Worm (Caenorhabditis elegans): ENCODE measurements around the gene C17B7.10.

C17B7.10 gene

ce11 chrV:3347486-3347885, 5.7 kb upstream of the C17B7.10 start:
- no peak for TF ChIP-seq tbx-11 (GFP tag; IDR thresholded peaks at IDR 0.05)
- TF ChIP-seq ama-1 (optimal IDR thresholded peaks at IDR 0.05): no peak
- TF ChIP-seq flt-1 (GFP tag; IDR thresholded peaks at IDR 0.05): no peak
- no peak for TF ChIP-seq hmbx-1 (tag; optimal IDR thresholded peaks at IDR 0.05)
- no peak for TF ChIP-seq tbx-37 (GFP tag; conservative IDR thresholded peaks at IDR 0.05)
- TF ChIP-seq hmg-4 (GFP tag; optimal IDR thresholded peaks at IDR 0.05): no peak
- TF ChIP-seq ceh-36 (tag; optimal IDR thresholded peaks at IDR 0.05): no peak
- no peak for TF ChIP-seq pes-1 (GFP tag; IDR thresholded peaks at IDR 0.05)
- no peak for TF ChIP-seq F13C5.2 (tag; optimal IDR thresholded peaks at IDR 0.05)
- no peak for TF ChIP-seq sea-1 (GFP tag; conservative IDR thresholded peaks at IDR 0.05)
- TF ChIP-seq ets-7 (tag; optimal IDR thresholded peaks at IDR 0.05): no peak
- no peak for TF ChIP-seq ceh-13 (GFP tag; optimal IDR thresholded peaks at IDR 0.05)
- TF ChIP-seq tra-4 (tag; optimal IDR thresholded peaks at IDR 0.05): no peak
- no peak for TF ChIP-seq aly-1 (tag; optimal IDR thresholded peaks at IDR 0.05)
- no peak for TF ChIP-seq hnd-1 (tag; optimal IDR thresholded peaks at IDR 0.05)
- TF ChIP-seq scrt-1 (GFP tag; IDR thresholded peaks at IDR 0.05): no peak
- TF ChIP-seq B0310.2 (tag; optimal IDR thresholded peaks at IDR 0.05): no peak

- no peak for TF ChIP-seq sea-1 (GFP tag; conservative IDR thresholded peaks at IDR 0.05)
- no peak for TF ChIP-seq tbx-11 (GFP tag; IDR thresholded peaks at IDR 0.05)
- TF ChIP-seq hmbx-1 (tag; optimal IDR thresholded peaks at IDR 0.05): no peak
- TF ChIP-seq F13C5.2 (tag; optimal IDR thresholded peaks at IDR 0.05): no peak
- no peak for TF ChIP-seq tbx-37 (GFP tag; conservative IDR thresholded peaks at IDR 0.05)
- TF ChIP-seq ama-1 (optimal IDR thresholded peaks at IDR 0.05): no peak
Measured at ce11 chrV:3346434-3347019, 4.7 kb upstream of the C17B7.10 start, which contains the start of gene fbxa-65. Gene fbxa-65 (minus strand): TSS chrV:3346484.

- TF ChIP-seq hmg-4 (GFP tag; optimal IDR thresholded peaks at IDR 0.05): no peak
- TF ChIP-seq tra-4 (tag; optimal IDR thresholded peaks at IDR 0.05): no peak
- TF ChIP-seq hnd-1 (tag; optimal IDR thresholded peaks at IDR 0.05): no peak
- TF ChIP-seq hmbx-1 (tag; optimal IDR thresholded peaks at IDR 0.05): no peak
- no peak for TF ChIP-seq ets-7 (tag; optimal IDR thresholded peaks at IDR 0.05)
- TF ChIP-seq pes-1 (GFP tag; IDR thresholded peaks at IDR 0.05): no peak
- TF ChIP-seq ceh-13 (GFP tag; optimal IDR thresholded peaks at IDR 0.05): no peak
- TF ChIP-seq scrt-1 (GFP tag; IDR thresholded peaks at IDR 0.05): no peak
- no peak for TF ChIP-seq flt-1 (GFP tag; IDR thresholded peaks at IDR 0.05)
- TF ChIP-seq F13C5.2 (tag; optimal IDR thresholded peaks at IDR 0.05): no peak
- TF ChIP-seq ceh-36 (tag; optimal IDR thresholded peaks at IDR 0.05): no peak
- no peak for TF ChIP-seq B0310.2 (tag; optimal IDR thresholded peaks at IDR 0.05)
- no peak for TF ChIP-seq tbx-37 (GFP tag; conservative IDR thresholded peaks at IDR 0.05)
- no peak for TF ChIP-seq ama-1 (optimal IDR thresholded peaks at IDR 0.05)
Measured at ce11 chrV:3344001-3344400, 2.2 kb upstream of the C17B7.10 start.

ce11 chrV:3342504-3342903, 698 bp upstream of the C17B7.10 start, which contains the start of gene C17B7.3:
Gene C17B7.3 (plus strand): TSS chrV:3342804.
- TF ChIP-seq ceh-13 (GFP tag; optimal IDR thresholded peaks at IDR 0.05): no peak
- no peak for TF ChIP-seq sea-1 (GFP tag; conservative IDR thresholded peaks at IDR 0.05)

ce11 chrV:3339009-3339408, 2.8 kb downstream of the C17B7.10 start, which contains the start of gene C17B7.4:
Gene C17B7.4 (plus strand): TSS chrV:3339309.
- TF ChIP-seq ama-1 (optimal IDR thresholded peaks at IDR 0.05): no peak
- TF ChIP-seq tbx-11 (GFP tag; IDR thresholded peaks at IDR 0.05): no peak
- TF ChIP-seq flt-1 (GFP tag; IDR thresholded peaks at IDR 0.05): no peak
- TF ChIP-seq pes-1 (GFP tag; IDR thresholded peaks at IDR 0.05): no peak
- TF ChIP-seq ceh-36 (tag; optimal IDR thresholded peaks at IDR 0.05): no peak
- no peak for TF ChIP-seq B0310.2 (tag; optimal IDR thresholded peaks at IDR 0.05)
- TF ChIP-seq tra-4 (tag; optimal IDR thresholded peaks at IDR 0.05): no peak
- TF ChIP-seq ets-7 (tag; optimal IDR thresholded peaks at IDR 0.05): no peak

ce11 chrV:3333334-3333733, 8.5 kb downstream of the C17B7.10 start, which contains the start of gene C17B7.5:
Gene C17B7.5 (plus strand): TSS chrV:3333634.
- TF ChIP-seq ama-1 (optimal IDR thresholded peaks at IDR 0.05) (no peak), flt-1 (GFP tag; IDR thresholded peaks at IDR 0.05) (no peak), hnd-1 (tag; optimal IDR thresholded peaks at IDR 0.05) (no peak), tbx-37 (GFP tag; conservative IDR thresholded peaks at IDR 0.05) (no peak), ceh-36 (tag; optimal IDR thresholded peaks at IDR 0.05) (no peak)

ce11 chrV:3332023-3332422, 9.8 kb downstream of the C17B7.10 start, which contains the start of gene C17B7.9:
Gene C17B7.9 (minus strand): TSS chrV:3332123.
- no peak for TF ChIP-seq tra-4 (tag; optimal IDR thresholded peaks at IDR 0.05)
- no peak for TF ChIP-seq pes-1 (GFP tag; IDR thresholded peaks at IDR 0.05)
- TF ChIP-seq hmg-4 (GFP tag; optimal IDR thresholded peaks at IDR 0.05): no peak

ce11 chrV:3324178-3324577, 17.6 kb downstream of the C17B7.10 start, which contains the start of gene C17B7.8:
Gene C17B7.8 (minus strand): TSS chrV:3324278.
- TF ChIP-seq F13C5.2 (tag; optimal IDR thresholded peaks at IDR 0.05): no peak
- no peak for TF ChIP-seq ceh-13 (GFP tag; optimal IDR thresholded peaks at IDR 0.05)
- TF ChIP-seq ceh-36 (tag; optimal IDR thresholded peaks at IDR 0.05): no peak
- no peak for TF ChIP-seq ets-7 (tag; optimal IDR thresholded peaks at IDR 0.05)
- TF ChIP-seq scrt-1 (GFP tag; IDR thresholded peaks at IDR 0.05): no peak
- no peak for TF ChIP-seq tbx-37 (GFP tag; conservative IDR thresholded peaks at IDR 0.05)
- TF ChIP-seq B0310.2 (tag; optimal IDR thresholded peaks at IDR 0.05): no peak
- no peak for TF ChIP-seq aly-1 (tag; optimal IDR thresholded peaks at IDR 0.05)
- TF ChIP-seq tbx-11 (GFP tag; IDR thresholded peaks at IDR 0.05): no peak
- no peak for TF ChIP-seq pes-1 (GFP tag; IDR thresholded peaks at IDR 0.05)
- TF ChIP-seq sea-1 (GFP tag; conservative IDR thresholded peaks at IDR 0.05): no peak
- no peak for TF ChIP-seq hmbx-1 (tag; optimal IDR thresholded peaks at IDR 0.05)
- no peak for TF ChIP-seq flt-1 (GFP tag; IDR thresholded peaks at IDR 0.05)
- TF ChIP-seq tra-4 (tag; optimal IDR thresholded peaks at IDR 0.05): no peak
